Fruit fly (Drosophila melanogaster) whole organism, embryonic: ENCODE results near the gene Hsp67Ba.

Experiments used
- Abd-B ChIP-seq: fragments of 200-800 bp; sonication (Bioruptor generic); optimal IDR thresholded peaks from 2 replicates; lab custom pipeline; 2018; ENCODE audit warnings: missing biosample characterization, mild to moderate bottlenecking, missing genetic modification characterization, moderate library complexity
- Atf3 ChIP-seq: fragments of 200-800 bp; sonication (Bioruptor generic); optimal IDR thresholded peaks from 3 replicates; lab custom pipeline; 2016; ENCODE audit warnings: missing biosample characterization, missing genetic modification characterization
- BtbVII ChIP-seq: fragments of 200-800 bp; sonication (Bioruptor generic); optimal IDR thresholded peaks from 3 replicates; lab custom pipeline; 2017; ENCODE audit warnings: missing biosample characterization, mild to moderate bottlenecking, missing genetic modification characterization
- Bteb2 ChIP-seq: fragments of 200-800 bp; sonication (Bioruptor generic); optimal IDR thresholded peaks from 2 replicates; lab custom pipeline; 2016; ENCODE audit warnings: missing biosample characterization, missing genetic modification characterization
- CG10147 ChIP-seq: fragments of 200-800 bp; sonication (Bioruptor generic); optimal IDR thresholded peaks from 2 replicates; lab custom pipeline; 2019; ENCODE audit warnings: missing biosample characterization, mild to moderate bottlenecking, missing genetic modification characterization, moderate library complexity
- CG11560 ChIP-seq: fragments of 200-800 bp; sonication (Bioruptor generic); IDR thresholded peaks from 3 replicates; pipeline ENCODE4 v1.3.6; 2022; ENCODE audit warnings: missing biosample characterization, missing genetic modification characterization
- CG1233 ChIP-seq: fragments of 200-800 bp; sonication (Bioruptor generic); optimal IDR thresholded peaks from 4 replicates; lab custom pipeline; 2018; ENCODE audit warnings: missing biosample characterization, mild to moderate bottlenecking, missing genetic modification characterization
- CG13123 ChIP-seq: fragments of 200-800 bp; sonication (Bioruptor generic); optimal IDR thresholded peaks from 2 replicates; lab custom pipeline; 2016; ENCODE audit warnings: missing biosample characterization, missing genetic modification characterization
- CG13424 ChIP-seq: fragments of 200-800 bp; sonication (Bioruptor generic); optimal IDR thresholded peaks from 2 replicates; lab custom pipeline; 2019; ENCODE audit warnings: missing biosample characterization, mild to moderate bottlenecking, missing genetic modification characterization, moderate library complexity
- CG13624 ChIP-seq: fragments of 200-800 bp; sonication (Bioruptor generic); optimal IDR thresholded peaks from 2 replicates; lab custom pipeline; 2016; ENCODE audit warnings: missing biosample characterization, missing genetic modification characterization
- CG15514 ChIP-seq: fragments of 200-800 bp; sonication (Bioruptor generic); optimal IDR thresholded peaks from 3 replicates; lab custom pipeline; 2017; ENCODE audit warnings: missing biosample characterization, missing genetic modification characterization, mild to moderate bottlenecking, moderate library complexity, missing genetic modification reagents
- CG17328 ChIP-seq: fragments of 200-800 bp; sonication (Bioruptor generic); IDR thresholded peaks from 2 replicates; pipeline ENCODE4 v1.3.6; 2022; ENCODE audit warnings: missing biosample characterization, missing genetic modification characterization
- CG17361 ChIP-seq: fragments of 200-800 bp; sonication (Bioruptor generic); IDR thresholded peaks from 3 replicates; pipeline ENCODE4 v1.3.6; 2022; ENCODE audit warnings: missing biosample characterization, missing genetic modification characterization
- CG2678 ChIP-seq: fragments of 200-800 bp; sonication (Bioruptor generic); optimal IDR thresholded peaks from 3 replicates; lab custom pipeline; 2019; ENCODE audit warnings: missing biosample characterization, mild to moderate bottlenecking, missing genetic modification characterization, moderate library complexity
- CG31224 ChIP-seq: fragments of 200-800 bp; sonication (Bioruptor generic); IDR thresholded peaks from 2 replicates; pipeline ENCODE4 v1.3.6; 2022; ENCODE audit warnings: missing biosample characterization, missing genetic modification characterization
- CG34422 ChIP-seq: fragments of 200-800 bp; sonication (Bioruptor generic); IDR thresholded peaks from 3 replicates; pipeline ENCODE4 v1.3.6; 2022; ENCODE audit warnings: missing biosample characterization, missing genetic modification characterization
- CG43689 ChIP-seq: fragments of 200-800 bp; sonication (Bioruptor generic); IDR thresholded peaks from 2 replicates; pipeline ENCODE4 v1.3.6; 2022; ENCODE audit warnings: missing biosample characterization, missing genetic modification characterization
- CG4404 ChIP-seq: fragments of 200-800 bp; sonication (Bioruptor generic); IDR thresholded peaks from 2 replicates; pipeline ENCODE4 v1.3.6; 2022; ENCODE audit warnings: missing biosample characterization, missing genetic modification characterization
- CG4854 ChIP-seq: fragments of 200-800 bp; sonication (Bioruptor generic); optimal IDR thresholded peaks from 2 replicates; lab custom pipeline; 2016; ENCODE audit warnings: missing biosample characterization, missing genetic modification characterization, inconsistent platforms
- CG6272 ChIP-seq: fragments of 200-800 bp; sonication (Bioruptor generic); IDR thresholded peaks from 2 replicates; pipeline ENCODE4 v1.3.6; 2022; ENCODE audit warnings: missing biosample characterization, missing genetic modification characterization
- CG7372 ChIP-seq: fragments of 200-800 bp; sonication (Bioruptor generic); IDR thresholded peaks from 2 replicates; pipeline ENCODE4 v1.3.6; 2022; ENCODE audit warnings: missing biosample characterization, missing genetic modification characterization
- CG7839 ChIP-seq: fragments of 200-800 bp; sonication (Bioruptor generic); optimal IDR thresholded peaks from 3 replicates; lab custom pipeline; 2018; ENCODE audit warnings: missing biosample characterization, mild to moderate bottlenecking, missing genetic modification characterization, moderate library complexity
- CG8089 ChIP-seq: fragments of 200-800 bp; sonication (Bioruptor generic); optimal IDR thresholded peaks from 3 replicates; lab custom pipeline; 2016; ENCODE audit warnings: missing biosample characterization, missing genetic modification characterization
- CG8281 ChIP-seq: fragments of 200-800 bp; sonication (Bioruptor generic); optimal IDR thresholded peaks from 2 replicates; lab custom pipeline; 2018; ENCODE audit warnings: missing biosample characterization, mild to moderate bottlenecking, missing genetic modification characterization, moderate library complexity
- CG8924 ChIP-seq: fragments of 200-800 bp; optimal IDR thresholded peaks from 3 replicates; lab custom pipeline; 2019; ENCODE audit warnings: missing biosample characterization, mild to moderate bottlenecking, missing genetic modification characterization, moderate library complexity
- CoRest ChIP-seq: fragments of 200-800 bp; sonication (Bioruptor generic); optimal IDR thresholded peaks from 3 replicates; lab custom pipeline; 2018; ENCODE audit warnings: missing biosample characterization, mild to moderate bottlenecking, missing genetic modification characterization, moderate library complexity
- D19A ChIP-seq: fragments of 200-800 bp; optimal IDR thresholded peaks from 3 replicates; lab custom pipeline; 2019; ENCODE audit warnings: missing biosample characterization, mild to moderate bottlenecking, missing genetic modification characterization, moderate library complexity
- Drgx ChIP-seq: fragments of 200-800 bp; sonication (Bioruptor generic); IDR thresholded peaks from 2 replicates; pipeline ENCODE4 v1.3.6; 2022; ENCODE audit warnings: missing biosample characterization, missing genetic modification characterization
- HLH4C ChIP-seq: fragments of 200-800 bp; sonication (Bioruptor generic); IDR thresholded peaks from 3 replicates; pipeline ENCODE4 v1.3.6; 2022; ENCODE audit warnings: missing biosample characterization, missing genetic modification characterization; ENCODE audit not compliant: partially characterized antibody
- HLH54F ChIP-seq: fragments of 200-800 bp; sonication (Bioruptor generic); optimal IDR thresholded peaks from 3 replicates; lab custom pipeline; 2016; ENCODE audit warnings: missing biosample characterization, missing genetic modification characterization
- Hmx ChIP-seq: fragments of 200-800 bp; sonication (Bioruptor generic); optimal IDR thresholded peaks from 2 replicates; lab custom pipeline; 2016; ENCODE audit warnings: missing biosample characterization, missing genetic modification characterization
- Max ChIP-seq: fragments of 200-800 bp; sonication (Bioruptor generic); optimal IDR thresholded peaks from 2 replicates; lab custom pipeline; 2016; ENCODE audit warnings: missing biosample characterization, mild to moderate bottlenecking, missing genetic modification characterization
- NC2α ChIP-seq: fragments of 200-800 bp; sonication (Bioruptor generic); optimal IDR thresholded peaks from 2 replicates; lab custom pipeline; 2016; ENCODE audit warnings: missing biosample characterization, missing genetic modification characterization
- Optix ChIP-seq: fragments of 200-800 bp; sonication (Bioruptor generic); IDR thresholded peaks from 3 replicates; pipeline ENCODE4 v1.3.6; 2022; ENCODE audit warnings: missing biosample characterization, missing genetic modification characterization
- Usf ChIP-seq: fragments of 200-800 bp; sonication (Bioruptor generic); optimal IDR thresholded peaks from 2 replicates; lab custom pipeline; 2017; ENCODE audit warnings: missing genotype, missing biosample characterization, missing genetic modification characterization
- chif ChIP-seq, 2 experiments: fragments of 200-800 bp; sonication (Bioruptor generic); optimal IDR thresholded peaks; 3 replicates each; lab custom pipeline; 2016; ENCODE audit warnings: missing biosample characterization in 2 of 2, missing genetic modification characterization in 2 of 2
- crc ChIP-seq: fragments of 200-800 bp; sonication (Bioruptor generic); optimal IDR thresholded peaks from 2 replicates; lab custom pipeline; 2016; ENCODE audit warnings: missing biosample characterization, missing genetic modification characterization
- dm ChIP-seq: fragments of 200-800 bp; sonication (Bioruptor generic); optimal IDR thresholded peaks from 3 replicates; lab custom pipeline; 2016; ENCODE audit warnings: missing biosample characterization, missing genetic modification characterization
- ems ChIP-seq: fragments of 200-800 bp; sonication (Bioruptor generic); optimal IDR thresholded peaks from 3 replicates; lab custom pipeline; 2016; ENCODE audit warnings: missing biosample characterization, missing genetic modification characterization
- fd64A ChIP-seq: fragments of 200-800 bp; sonication (Bioruptor generic); optimal IDR thresholded peaks from 3 replicates; lab custom pipeline; 2018; ENCODE audit warnings: missing biosample characterization, mild to moderate bottlenecking, missing genetic modification characterization
- gsb ChIP-seq: fragments of 200-800 bp; sonication (Bioruptor generic); IDR thresholded peaks from 2 replicates; pipeline ENCODE4 v1.3.6; 2022; ENCODE audit warnings: missing biosample characterization, missing genetic modification characterization
- h ChIP-seq: fragments of >200 bp; optimal IDR thresholded peaks from 2 replicates; lab custom pipeline; 2017
- jumu ChIP-seq: fragments of 200-800 bp; sonication (Bioruptor generic); optimal IDR thresholded peaks from 3 replicates; lab custom pipeline; 2016; ENCODE audit warnings: missing biosample characterization, missing genetic modification characterization
- kni ChIP-seq: fragments of 200-800 bp; sonication (Bioruptor generic); optimal IDR thresholded peaks from 3 replicates; lab custom pipeline; 2017; ENCODE audit warnings: mild to moderate bottlenecking, missing biosample characterization, missing genetic modification reagents, missing genetic modification characterization
- nerfin-1 ChIP-seq: fragments of 200-800 bp; sonication (Bioruptor generic); optimal IDR thresholded peaks from 3 replicates; lab custom pipeline; 2019; ENCODE audit warnings: missing biosample characterization, mild to moderate bottlenecking, missing genetic modification characterization, moderate library complexity
- nerfin-2 ChIP-seq: fragments of 200-800 bp; sonication (Bioruptor generic); IDR thresholded peaks from 2 replicates; pipeline ENCODE4 v1.3.6; 2022; ENCODE audit warnings: missing biosample characterization, missing genetic modification characterization; ENCODE audit not compliant: partially characterized antibody
- nom ChIP-seq: fragments of 200-800 bp; sonication (Bioruptor generic); optimal IDR thresholded peaks from 2 replicates; lab custom pipeline; 2017; ENCODE audit warnings: missing biosample characterization, missing genetic modification characterization, mild to moderate bottlenecking, moderate library complexity, missing genetic modification reagents
- oc ChIP-seq: fragments of 200-800 bp; sonication (Bioruptor generic); optimal IDR thresholded peaks from 2 replicates; lab custom pipeline; 2018; ENCODE audit warnings: missing biosample characterization, mild to moderate bottlenecking, missing genetic modification characterization, moderate library complexity
- seq ChIP-seq: fragments of 200-800 bp; sonication (Bioruptor generic); IDR thresholded peaks from 2 replicates; pipeline ENCODE4 v1.3.6; 2022; ENCODE audit warnings: missing biosample characterization, missing genetic modification characterization
- stc ChIP-seq: fragments of 200-800 bp; sonication (Bioruptor generic); IDR thresholded peaks from 2 replicates; pipeline ENCODE4 v1.3.6; 2022; ENCODE audit warnings: missing biosample characterization, missing genetic modification characterization
- tgo ChIP-seq: fragments of 200-800 bp; sonication (Bioruptor generic); IDR thresholded peaks from 3 replicates; pipeline ENCODE4 v1.3.6; 2022; ENCODE audit warnings: missing biosample characterization, missing genetic modification characterization
- trh ChIP-seq: fragments of 200-800 bp; sonication (Bioruptor generic); optimal IDR thresholded peaks from 2 replicates; lab custom pipeline; 2016; ENCODE audit warnings: missing biosample characterization, missing genetic modification characterization

The Hsp67Ba gene

DNA sequence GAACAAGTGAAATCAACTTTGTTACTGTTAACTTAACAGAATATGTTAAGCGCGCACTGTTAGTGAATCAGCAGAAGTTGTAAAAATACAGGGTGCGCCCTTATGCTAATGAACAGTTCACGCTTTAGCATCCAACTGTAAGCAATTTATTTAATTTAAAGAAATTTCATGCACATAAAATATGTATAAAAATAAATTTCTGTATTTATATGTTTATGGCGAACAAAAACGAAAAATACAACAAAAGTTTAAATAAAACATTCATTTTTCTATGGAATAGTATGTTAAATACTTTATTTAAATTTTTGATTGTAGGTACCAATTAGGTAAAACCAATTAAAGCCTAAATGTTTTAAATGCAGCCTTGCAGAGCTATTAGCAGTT lies 45.2 kb upstream of the Hsp67Ba start (continued):
- TF ChIP-seq oc (no peak), CG7839 (tag; lab: Kevin White, UChicago) (peak; percentile 36), Usf (GFP tag; lab: Kevin White, UChicago) (no peak), nerfin-2 (no peak), CG2678 (tag; lab: Kevin White, UChicago) (peak; percentile 53), CG34422 (no peak; the same call in 2 of the 3 replicates), CG7372 (0 out of 2 replicates have a peak, but pooled peaks have one; percentile 12), CG4854 (GFP tag; lab: Kevin White, UChicago) (no peak), Optix (GFP tag; lab: Robert Waterston, UW) (no peak), NC2α (no peak), trh (GFP tag; lab: Kevin White, UChicago) (no peak), CG13424 (tag; lab: Kevin White, UChicago) (peak; percentile 65), CG4404 (GFP tag; lab: Robert Waterston, UW) (no peak), crc (GFP tag; lab: Kevin White, UChicago) (no peak), fd64A (GFP tag; lab: Kevin White, UChicago) (no peak), chif (GFP tag; optimal IDR thresholded peaks at IDR 0.05; lab: Kevin White, UChicago) (no peak), CG11560 (tag; lab: Robert Waterston, UW) (no peak), CG17361 (peak; percentile 47; the same call in 2 of the 3 replicates), nerfin-1 (tag; lab: Kevin White, UChicago) (peak; percentile 27), HLH54F (GFP tag; lab: Kevin White, UChicago) (no peak), CG17328 (GFP tag; lab: Robert Waterston, UW) (no peak), CG6272 (no peak), CG31224 (GFP tag; lab: Robert Waterston, UW) (no peak), CG15514 (GFP tag; lab: Kevin White, UChicago) (peak; percentile 20), tgo (no peak; the same call in 2 of the 3 replicates), Atf3 (no peak), h (lab: Kevin White, UChicago) (no peak), ems (no peak), BtbVII (GFP tag; lab: Kevin White, UChicago) (peak; percentile 34), Abd-B (no peak), nom (peak; percentile 6), D19A (tag; lab: Kevin White, UChicago) (peak; percentile 51), kni (GFP tag; lab: Kevin White, UChicago) (no peak), gsb (GFP tag; lab: Robert Waterston, UW) (no peak), HLH4C (GFP tag; lab: Robert Waterston, UW) (no peak), jumu (no peak), CG13123 (no peak), CG10147 (GFP tag; lab: Kevin White, UChicago) (peak; percentile 22), dm (GFP tag; lab: Kevin White, UChicago) (no peak), Bteb2 (GFP tag; lab: Kevin White, UChicago) (no peak), CG13624 (no peak), Drgx (GFP tag; lab: Robert Waterston, UW) (no peak), CG8281 (tag; lab: Kevin White, UChicago) (no peak), CG1233 (GFP tag; lab: Kevin White, UChicago) (no peak), seq (GFP tag; lab: Robert Waterston, UW) (peak; percentile 65), CoRest (peak; percentile 32), stc (0 out of 2 replicates have a peak, but pooled peaks have one; percentile 11), Hmx (GFP tag; lab: Kevin White, UChicago) (peak; percentile 1), CG8089 (no peak), Max (peak; percentile 4), CG43689 (GFP tag; lab: Robert Waterston, UW) (no peak), CG8924 (tag; lab: Kevin White, UChicago) (peak; percentile 64)
